Worm (Caenorhabditis elegans) whole organism, midembryonic: ENCODE data around the gene slc-17.4.

Experiments
- T22C8.4 ChIP-seq: fragments of 200-800 bp; sonication (Bioruptor generic); IDR thresholded peaks from 2 replicates; pipeline ENCODE4 v1.3.6; 2022; ENCODE audit warnings: missing genetic modification characterization, missing compliant biosample characterization
- cog-1 ChIP-seq: sonication (generic microtip); optimal IDR thresholded peaks from 2 replicates; lab custom pipeline; 2016; ENCODE audit warnings: missing genetic modification characterization, missing compliant biosample characterization
- flt-1 ChIP-seq: fragments of 200-800 bp; sonication (Bioruptor generic); IDR thresholded peaks from 2 replicates; pipeline ENCODE4 v1.3.6; 2022; ENCODE audit warnings: missing genetic modification characterization, missing compliant biosample characterization
- klf-2 ChIP-seq: fragments of 200-800 bp; sonication (Bioruptor generic); conservative IDR thresholded peaks from 2 replicates; pipeline ENCODE4 v1.3.6; 2022; ENCODE audit warnings: missing genetic modification reagents, missing genetic modification characterization, missing compliant biosample characterization
- med-1 ChIP-seq: sonication (generic microtip); optimal IDR thresholded peaks from 2 replicates; lab custom pipeline; 2017; ENCODE audit warnings: missing genetic modification characterization, mild to moderate bottlenecking, missing compliant biosample characterization, antibody characterized with exemption, missing genetic modification reagents; ENCODE audit not compliant: insufficient read depth
- ref-1 ChIP-seq: fragments of 200-800 bp; sonication (Bioruptor generic); conservative IDR thresholded peaks from 2 replicates; pipeline ENCODE4 v1.3.6; 2022; ENCODE audit warnings: missing genetic modification reagents, missing genetic modification characterization, missing compliant biosample characterization
- tab-1 ChIP-seq: fragments of 200-800 bp; sonication (Bioruptor generic); IDR thresholded peaks from 2 replicates; pipeline ENCODE4 v1.3.6; 2022; ENCODE audit warnings: missing genetic modification characterization, missing compliant biosample characterization
- ztf-23 ChIP-seq: fragments of 200-800 bp; sonication (Bioruptor generic); IDR thresholded peaks from 2 replicates; pipeline ENCODE4 v1.3.6; 2022; ENCODE audit warnings: missing genetic modification reagents, missing genetic modification characterization, missing compliant biosample characterization
- ztf-29 ChIP-seq: fragments of 200-800 bp; sonication (Bioruptor generic); IDR thresholded peaks from 2 replicates; pipeline ENCODE4 v1.3.6; 2022; ENCODE audit warnings: missing genetic modification reagents, missing genetic modification characterization, missing compliant biosample characterization

The slc-17.4 gene

ce11 chrIV:17276705-17277458, 14.7 kb downstream of the slc-17.4 start, which contains the start of gene clec-196:
Gene clec-196, plus strand, starts transcription at chrIV:17276956.
- TF ChIP-seq ref-1 = no peak
- TF ChIP-seq ztf-23 (GFP tag; lab: Robert Waterston, UW) = no peak
- no peak for TF ChIP-seq med-1
- TF ChIP-seq klf-2 (GFP tag; lab: Robert Waterston, UW) = no peak
- TF ChIP-seq tab-1 (GFP tag; lab: Robert Waterston, UW) = no peak
- TF ChIP-seq T22C8.4 (GFP tag; lab: Robert Waterston, UW) = no peak
- no peak for TF ChIP-seq flt-1 (GFP tag; lab: Robert Waterston, UW)
- TF ChIP-seq ztf-29 = no peak
- TF ChIP-seq cog-1 (tag; lab: Kevin White, UChicago) = no peak

ce11 chrIV:17275281-17275680, 16.3 kb downstream of the slc-17.4 start, which contains the start of gene lhfp-4:
Gene lhfp-4, plus strand, starts transcription at chrIV:17275581.
- TF ChIP-seq T22C8.4 (GFP tag; lab: Robert Waterston, UW) = no peak
- TF ChIP-seq ref-1 = no peak
- no peak for TF ChIP-seq klf-2 (GFP tag; lab: Robert Waterston, UW)
- no peak for TF ChIP-seq flt-1 (GFP tag; lab: Robert Waterston, UW)
- no peak for TF ChIP-seq tab-1 (GFP tag; lab: Robert Waterston, UW)
- no peak for TF ChIP-seq med-1
- no peak for TF ChIP-seq ztf-23 (GFP tag; lab: Robert Waterston, UW)
- TF ChIP-seq ztf-29 = no peak
- TF ChIP-seq cog-1 (tag; lab: Kevin White, UChicago) = no peak

DNA sequence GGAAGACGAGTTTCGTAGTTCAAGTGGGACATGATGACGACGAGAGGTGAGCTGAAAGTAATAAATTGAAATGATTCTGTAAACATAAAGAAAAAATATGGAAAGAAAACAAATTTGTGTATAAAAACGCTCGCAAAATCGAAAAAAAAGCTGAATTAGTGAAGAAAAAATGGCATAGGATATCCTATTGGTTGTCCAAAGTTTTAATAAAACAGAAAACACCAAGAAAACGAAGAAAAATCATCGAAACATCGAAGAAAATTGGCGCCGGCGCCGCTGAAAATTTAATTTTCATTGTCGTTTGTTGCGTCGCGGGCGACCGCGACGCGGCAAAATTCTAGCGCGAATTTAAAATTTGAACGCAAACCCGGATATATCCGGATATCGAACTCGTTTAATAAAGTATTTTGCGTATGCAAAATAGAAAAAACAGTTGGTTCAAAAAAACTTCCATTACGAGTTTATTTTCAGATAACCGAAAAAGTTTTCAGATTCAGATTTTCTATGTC, 17.9 kb downstream of the slc-17.4 start, which contains the start of gene gln-5:
Gene gln-5 (minus strand): TSS at position 51 of the 509 bp plus-strand sequence.
- TF ChIP-seq ztf-23 (GFP tag; lab: Robert Waterston, UW) (no peak), T22C8.4 (GFP tag; lab: Robert Waterston, UW) (no peak), klf-2 (GFP tag; lab: Robert Waterston, UW) (no peak), cog-1 (tag; lab: Kevin White, UChicago) (no peak), ztf-29 (no peak), flt-1 (GFP tag; lab: Robert Waterston, UW) (no peak), ref-1 (no peak), med-1 (no peak), tab-1 (GFP tag; lab: Robert Waterston, UW) (no peak)

ce11 chrIV:17269702-17270101, 21.8 kb downstream of the slc-17.4 start:
- peak; percentile 22 for TF ChIP-seq cog-1 (tag; lab: Kevin White, UChicago)
- TF ChIP-seq ztf-29 = no peak
- TF ChIP-seq flt-1 (GFP tag; lab: Robert Waterston, UW) = no peak
- TF ChIP-seq klf-2 (GFP tag; lab: Robert Waterston, UW) = no peak

ce11 chrIV:17269042-17269441, 22.5 kb downstream of the slc-17.4 start, which contains the start of gene atgp-1:
Gene atgp-1, plus strand, starts transcription at chrIV:17269342.
- TF ChIP-seq ref-1 (no peak), tab-1 (GFP tag; lab: Robert Waterston, UW) (no peak), med-1 (no peak), klf-2 (GFP tag; lab: Robert Waterston, UW) (no peak), ztf-29 (no peak), ztf-23 (GFP tag; lab: Robert Waterston, UW) (no peak), T22C8.4 (GFP tag; lab: Robert Waterston, UW) (no peak)

DNA sequence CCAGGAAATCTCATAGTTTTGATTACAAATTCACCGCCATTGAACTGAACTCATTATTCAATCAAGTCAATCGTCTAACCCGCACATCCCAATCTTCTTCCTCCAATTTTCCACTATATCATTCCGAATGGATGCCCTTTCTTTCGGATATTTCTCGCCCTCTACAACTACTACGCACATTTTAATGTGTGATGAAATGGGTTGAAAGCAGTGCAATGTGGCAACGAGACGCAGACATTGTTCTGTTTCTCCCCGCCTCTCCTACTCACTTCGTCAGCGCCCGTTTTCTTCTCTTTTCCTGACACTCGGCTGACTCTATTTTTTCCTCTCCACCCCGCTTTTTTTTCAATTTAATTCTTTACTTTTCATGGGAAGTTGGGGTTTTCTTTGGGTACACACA, 22.9 kb downstream of the slc-17.4 start:
- TF ChIP-seq T22C8.4 (GFP tag; lab: Robert Waterston, UW) = no peak
- TF ChIP-seq ref-1 = no peak
- no peak for TF ChIP-seq med-1
- 0 out of 2 replicates have a peak, but pooled peaks have one; percentile 61 for TF ChIP-seq ztf-23 (GFP tag; lab: Robert Waterston, UW)
- no peak for TF ChIP-seq klf-2 (GFP tag; lab: Robert Waterston, UW)
- TF ChIP-seq cog-1 (tag; lab: Kevin White, UChicago) = peak; percentile 51
- no peak for TF ChIP-seq tab-1 (GFP tag; lab: Robert Waterston, UW)
- TF ChIP-seq ztf-29 = no peak

DNA sequence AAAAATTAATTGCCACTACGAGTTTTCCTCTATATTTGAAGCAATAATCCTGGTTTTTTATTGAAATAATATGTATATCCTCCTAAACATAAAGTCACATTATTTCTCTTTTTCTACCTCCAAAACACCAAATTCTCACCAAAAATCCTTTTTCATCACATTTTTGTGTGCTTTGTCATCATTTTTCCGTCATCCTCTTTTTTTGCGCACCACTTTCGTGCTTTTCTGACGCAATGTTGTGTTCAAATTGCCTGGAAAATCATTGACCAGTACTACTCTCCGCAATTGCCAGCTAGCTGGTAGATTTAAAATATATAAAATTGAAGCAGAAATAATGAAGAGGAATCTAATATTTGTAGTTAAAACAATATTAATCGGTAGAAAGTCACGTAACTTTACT, 23.5 kb downstream of the slc-17.4 start:
- TF ChIP-seq cog-1 (tag; lab: Kevin White, UChicago) = no peak
- TF ChIP-seq med-1 = no peak
- TF ChIP-seq ref-1 = no peak
- TF ChIP-seq klf-2 (GFP tag; lab: Robert Waterston, UW) = no peak

DNA sequence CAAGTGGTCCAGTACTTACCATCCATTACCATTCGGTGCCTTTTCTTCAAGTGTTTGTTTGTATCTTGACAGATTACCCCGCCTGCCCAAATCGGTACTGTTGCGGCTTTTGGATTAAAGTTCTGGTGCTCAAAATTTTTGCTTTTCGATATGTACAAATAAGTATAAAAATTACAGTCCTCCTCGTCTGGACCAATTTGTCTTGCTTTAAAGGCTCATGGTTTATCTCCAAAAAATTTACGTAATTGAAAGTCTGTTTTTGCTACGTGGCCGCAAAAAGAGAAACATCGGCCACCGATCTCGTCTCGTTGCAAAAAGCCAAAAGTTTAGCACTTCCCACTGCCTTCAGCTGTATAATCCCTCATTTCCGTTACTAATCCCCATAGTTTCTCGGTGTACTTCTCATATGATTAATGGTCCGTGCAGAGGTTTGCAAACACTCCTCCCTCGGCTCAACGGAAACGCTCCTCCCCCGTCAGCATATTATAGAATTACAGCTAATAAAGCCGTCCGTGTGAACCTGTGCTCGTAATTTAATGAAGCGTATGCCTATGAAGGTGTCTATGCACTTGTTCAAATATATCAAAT, 24.1 kb downstream of the slc-17.4 start:
- TF ChIP-seq flt-1 (GFP tag; lab: Robert Waterston, UW) (no peak), ztf-29 (no peak), ref-1 (no peak)

DNA sequence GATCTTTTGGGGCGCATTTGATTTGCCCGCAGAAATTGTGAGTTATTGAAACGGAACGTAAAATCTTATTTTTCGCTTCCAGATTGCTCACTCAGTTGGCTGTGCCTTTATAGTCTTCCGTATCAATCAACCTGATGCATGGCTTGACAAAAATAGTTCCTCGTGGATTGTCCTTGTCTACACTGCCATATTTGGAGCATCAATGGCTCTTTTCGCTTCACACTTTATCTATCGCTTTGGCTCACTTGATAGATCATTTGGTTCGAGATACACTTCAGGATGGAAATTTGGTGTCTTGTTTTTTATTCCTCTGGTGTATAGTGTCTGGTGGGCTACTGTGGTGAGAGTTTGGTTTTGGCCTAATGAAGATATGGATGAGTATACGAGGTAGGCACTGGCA, 25.8 kb downstream of the slc-17.4 start:
- no peak for TF ChIP-seq klf-2 (GFP tag; lab: Robert Waterston, UW)
- TF ChIP-seq med-1 = no peak
- no peak for TF ChIP-seq T22C8.4 (GFP tag; lab: Robert Waterston, UW)
- TF ChIP-seq flt-1 (GFP tag; lab: Robert Waterston, UW) = no peak
- no peak for TF ChIP-seq cog-1 (tag; lab: Kevin White, UChicago)
- TF ChIP-seq tab-1 (GFP tag; lab: Robert Waterston, UW) = no peak
- no peak for TF ChIP-seq ztf-29
- no peak for TF ChIP-seq ztf-23 (GFP tag; lab: Robert Waterston, UW)
- no peak for TF ChIP-seq ref-1

DNA sequence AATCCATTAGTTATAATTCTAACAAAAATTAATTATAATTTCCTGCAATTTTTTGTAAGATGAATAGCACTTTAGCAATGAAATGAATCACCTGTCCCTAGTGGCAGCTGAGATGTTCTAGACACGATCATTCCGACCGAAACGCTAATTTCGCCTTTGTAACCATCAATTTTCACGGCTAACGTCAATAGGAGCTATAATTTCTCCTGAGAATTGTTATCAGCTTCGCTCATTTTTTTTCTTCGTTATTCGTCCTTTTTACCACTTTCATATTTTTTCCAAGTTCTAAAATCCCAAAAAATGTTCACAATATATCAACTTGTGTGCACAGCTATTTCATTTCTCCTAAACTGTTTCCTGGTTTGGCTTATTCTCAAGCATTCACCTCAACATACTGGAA, 26.3 kb downstream of the slc-17.4 start, which contains the start of gene str-187:
Gene str-187 (plus strand): TSS at position 301 of the 400 bp plus-strand sequence.
- TF ChIP-seq tab-1 (GFP tag; lab: Robert Waterston, UW) (no peak), T22C8.4 (GFP tag; lab: Robert Waterston, UW) (no peak), ztf-23 (GFP tag; lab: Robert Waterston, UW) (no peak), flt-1 (GFP tag; lab: Robert Waterston, UW) (no peak), cog-1 (tag; lab: Kevin White, UChicago) (no peak), ztf-29 (no peak), ref-1 (no peak), klf-2 (GFP tag; lab: Robert Waterston, UW) (no peak), med-1 (no peak)
